Worm (Caenorhabditis elegans) whole organism, young adult: ENCODE results near the gene W06G6.9.

Experiments
- ZK185.1 ChIP-seq: sonication (generic microtip); optimal IDR thresholded peaks from 2 replicates; lab custom pipeline; 2016; ENCODE audit warnings: mild to moderate bottlenecking, missing genetic modification characterization, missing compliant biosample characterization; ENCODE audit not compliant: poor library complexity, severe bottlenecking
- ama-1 ChIP-seq, 3 experiments: fragments of 150-350 bp in 1 of 3; sonication (generic microtip) in 2 of 3; optimal IDR thresholded peaks; 2 replicates each; lab custom pipeline; 2014 to 2018; ENCODE audit warnings: missing biosample characterization in 2 of 3, missing genetic modification characterization in 2 of 3, missing genetic modification reagents in 2 of 3
- lin-40 ChIP-seq: sonication (generic microtip); optimal IDR thresholded peaks from 2 replicates; lab custom pipeline; 2016; ENCODE audit warnings: missing genetic modification characterization, mild to moderate bottlenecking, missing compliant biosample characterization, missing genotype, missing genetic modification reagents
- nfya-1 ChIP-seq: sonication (generic microtip); optimal IDR thresholded peaks from 2 replicates; lab custom pipeline; 2017; ENCODE audit warnings: antibody characterized with exemption, missing compliant biosample characterization, missing genetic modification characterization, borderline replicate concordance; ENCODE audit not compliant: insufficient read depth
- pha-4 ChIP-seq: fragments of 150-350 bp; sonication (generic microtip); optimal IDR thresholded peaks from 2 replicates; lab custom pipeline; 2014; ENCODE audit warnings: missing biosample characterization, missing genetic modification reagents, missing genetic modification characterization
- snpc-4 ChIP-seq, 5 experiments: fragments of 150-350 bp in 1 of 5; sonication (generic microtip) in 4 of 5; optimal IDR thresholded peaks; 2 replicates each; lab custom pipeline; 2014 to 2018; ENCODE audit warnings: missing genetic modification characterization in 5 of 5, missing biosample characterization in 3 of 5, antibody characterized with exemption in 2 of 5, mild to moderate bottlenecking in 2 of 5, missing compliant biosample characterization in 2 of 5, missing genotype in 2 of 5, moderate library complexity in 2 of 5, missing genetic modification reagents in 1 of 5

- TF ChIP-seq pha-4 (tag; lab: Kevin White, UChicago): no peak
- no peak for TF ChIP-seq lin-40 (tag; lab: Kevin White, UChicago)
- TF ChIP-seq ZK185.1: no peak
- no peak for TF ChIP-seq snpc-4 (GFP tag; optimal IDR thresholded peaks at IDR 0.05; lab: Kevin White, UChicago)
- TF ChIP-seq snpc-4 (tag; optimal IDR thresholded peaks at IDR 0.05; lab: Kevin White, UChicago): no peak
- no peak for TF ChIP-seq ama-1 (optimal IDR thresholded peaks at IDR 0.05; lab: Kevin White, UChicago)
- TF ChIP-seq ama-1 (GFP tag; optimal IDR thresholded peaks at IDR 0.05; lab: Kevin White, UChicago): no peak
- TF ChIP-seq nfya-1: no peak
Observed at ce11 chrV:16604301-16604700, 42.0 kb downstream of the W06G6.9 start.
